Fruit fly (Drosophila melanogaster) whole organism: ENCODE results near the gene hyd.

ENCODE experiments used
- Dll ChIP-seq: fragments of >200 bp; optimal IDR thresholded peaks from 2 replicates; lab custom pipeline; 2017
- pan ChIP-seq: fragments of >200 bp; optimal IDR thresholded peaks from 2 replicates; lab custom pipeline; 2017
- usp ChIP-seq: fragments of >200 bp; optimal IDR thresholded peaks from 2 replicates; lab custom pipeline; 2017; ENCODE audit warnings: missing biosample characterization, missing genetic modification characterization, mixed read lengths

DNA sequence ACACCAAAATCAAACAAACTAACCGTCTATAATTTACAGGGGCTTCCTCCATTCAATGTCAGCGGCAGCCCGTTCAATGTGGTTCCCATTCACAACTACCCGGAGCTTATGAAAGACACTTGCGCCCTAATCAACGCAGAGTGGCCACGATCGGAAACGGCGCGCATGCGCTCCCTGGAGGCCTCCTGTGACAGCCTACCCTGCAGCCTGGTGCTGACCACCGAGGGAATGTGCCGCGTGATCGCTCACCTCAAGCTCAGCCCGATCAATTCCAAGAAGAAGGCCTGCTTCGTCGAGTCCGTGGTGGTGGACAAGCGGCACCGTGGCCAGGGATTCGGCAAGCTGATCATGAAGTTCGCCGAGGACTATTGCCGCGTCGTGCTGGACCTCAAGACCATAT is 43.5 kb upstream of the hyd start, which contains the start of gene MED6:
- TF ChIP-seq pan (lab: Kevin White, UChicago) (no peak), usp (GFP tag; lab: Kevin White, UChicago) (no peak), Dll (no peak)
